Worm (Caenorhabditis elegans): ENCODE data around the gene Y67H2A.2.

DNA sequence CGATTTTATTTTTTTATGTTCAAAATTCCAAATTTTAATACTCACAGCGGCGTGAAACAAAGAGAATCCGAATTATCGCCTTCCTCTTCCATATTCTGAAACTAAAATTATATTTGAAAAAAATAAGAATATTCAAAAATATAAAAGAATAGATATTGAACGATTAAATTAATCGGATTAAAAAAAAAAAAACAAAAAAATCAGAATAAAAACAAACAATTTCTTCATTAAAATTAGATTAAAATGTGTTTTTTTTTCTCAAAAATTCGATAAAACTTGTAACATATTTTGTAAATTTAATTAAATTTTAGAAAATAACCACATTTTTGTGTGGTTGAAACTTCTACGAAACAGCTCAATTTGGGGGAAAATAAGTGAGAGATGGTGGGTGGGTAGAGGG, 14.8 kb downstream of the Y67H2A.2 start, which contains the start of gene cpsf-3:
- TF ChIP-seq ztf-26 (tag; optimal IDR thresholded peaks at IDR 0.05) (no peak), unc-62 (GFP tag; optimal IDR thresholded peaks at IDR 0.05) (no peak), F52B5.7 (tag; optimal IDR thresholded peaks at IDR 0.05) (no peak), nfya-1 (tag; optimal IDR thresholded peaks at IDR 0.05; ENCODE audit: borderline replicate concordance, insufficient read depth) (no peak), ZK185.1 (tag; optimal IDR thresholded peaks at IDR 0.05; ENCODE audit: poor library complexity, severe bottlenecking) (no peak)

Data from whole organism, young adult.